Worm (Caenorhabditis elegans): ENCODE data around the gene T28A8.4.

Gene T28A8.4

DNA sequence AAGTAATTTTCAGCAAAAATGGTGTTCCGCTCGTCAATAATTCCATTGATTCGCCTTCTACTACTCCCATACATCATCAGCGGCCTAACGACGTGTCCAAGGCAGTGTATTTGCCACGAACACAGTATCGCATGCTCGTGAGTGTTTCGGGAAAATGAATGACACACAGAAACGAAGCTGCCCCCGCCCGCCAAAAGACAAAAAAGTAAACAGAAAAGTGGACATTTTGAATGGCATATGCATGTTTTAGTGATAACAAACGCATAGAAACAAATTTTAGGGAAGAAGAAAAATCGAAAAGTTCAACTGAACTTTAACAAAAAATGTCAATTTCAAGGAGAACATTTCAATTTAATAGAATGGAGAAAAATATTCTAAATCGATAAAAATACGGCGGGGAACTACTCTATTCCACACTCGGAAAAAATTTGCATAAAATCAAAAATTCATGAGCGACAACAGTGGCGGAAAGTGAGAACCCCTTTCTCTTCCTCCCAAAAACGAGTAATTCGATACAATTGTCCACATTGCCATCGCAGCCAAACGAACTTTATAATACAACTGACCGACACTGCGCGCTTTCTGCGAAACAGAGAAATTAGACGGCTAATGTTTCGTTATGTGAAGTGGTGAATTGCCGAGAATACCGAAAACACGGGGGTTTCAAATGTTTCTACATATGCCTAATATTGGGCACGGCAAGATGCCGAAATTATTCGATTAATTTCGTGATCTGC lies 25.2 kb downstream of the T28A8.4 start (continued):
- TF ChIP-seq nhr-80 (tag; optimal IDR thresholded peaks at IDR 0.05) = peak; percentile 92
- peak; percentile 87 to 94 for TF ChIP-seq let-607 (tag; optimal IDR thresholded peaks at IDR 0.05)
- no peak for TF ChIP-seq repo-1 (tag; optimal IDR thresholded peaks at IDR 0.05)
- no peak for TF ChIP-seq F39B2.1 (GFP tag; IDR thresholded peaks at IDR 0.05)
- TF ChIP-seq snpc-3.4 (tag; optimal IDR thresholded peaks at IDR 0.05) = no peak

DNA sequence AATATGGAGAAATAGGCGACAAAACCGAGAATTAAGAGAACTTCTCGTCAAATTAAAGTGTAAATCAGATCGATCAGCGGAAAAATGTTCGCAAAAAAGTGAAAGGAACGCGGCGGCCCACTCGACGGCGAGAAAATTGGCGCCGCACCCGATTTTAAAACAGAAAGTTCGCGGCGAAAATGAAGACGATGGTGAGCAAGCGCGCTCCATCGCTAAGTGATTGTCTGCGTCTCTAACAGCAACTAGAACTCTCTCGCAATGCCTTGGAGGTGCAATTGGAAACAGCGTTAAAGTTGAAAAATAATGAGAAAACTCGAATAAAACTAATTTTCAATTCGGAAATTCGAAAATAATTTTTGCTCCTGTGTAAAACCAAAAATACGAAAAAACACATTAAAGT lies 26.5 kb downstream of the T28A8.4 start:
- TF ChIP-seq attf-3 (GFP tag; conservative IDR thresholded peaks at IDR 0.05) = no peak
- peak; percentile 6 for TF ChIP-seq F23B12.7 (tag; optimal IDR thresholded peaks at IDR 0.05; ENCODE audit: insufficient read depth)
- TF ChIP-seq ZK185.1 (tag; optimal IDR thresholded peaks at IDR 0.05; ENCODE audit: poor library complexity, severe bottlenecking) = no peak
- no peak for TF ChIP-seq F22D6.2 (tag; optimal IDR thresholded peaks at IDR 0.05)
- TF ChIP-seq tbp1 (GFP tag; optimal IDR thresholded peaks at IDR 0.05) = peak; percentile 45
- TF ChIP-seq aptf-2 (GFP tag; conservative IDR thresholded peaks at IDR 0.05) = no peak
- no peak for TF ChIP-seq F52B5.7 (tag; optimal IDR thresholded peaks at IDR 0.05)
- peak; percentile 20 for TF ChIP-seq F49E8.2 (tag; optimal IDR thresholded peaks at IDR 0.05; ENCODE audit: insufficient read depth)
- peak; percentile 40 for TF ChIP-seq tlf-1 (GFP tag; optimal IDR thresholded peaks at IDR 0.05)
- peak; percentile 71 for TF ChIP-seq nfyb-1 (GFP tag; IDR thresholded peaks at IDR 0.05)
- TF ChIP-seq lsl-1 (GFP tag; optimal IDR thresholded peaks at IDR 0.05) = peak; percentile 52
- no peak for TF ChIP-seq egrh-3 (GFP tag; IDR thresholded peaks at IDR 0.05)
- TF ChIP-seq hmg-20 (GFP tag; IDR thresholded peaks at IDR 0.05) = no peak
- no peak for TF ChIP-seq aptf-3 (GFP tag; IDR thresholded peaks at IDR 0.05)
- no peak for TF ChIP-seq mes-4 (tag; optimal IDR thresholded peaks at IDR 0.05)
- no peak for TF ChIP-seq hrde-1 (tag; optimal IDR thresholded peaks at IDR 0.05; ENCODE audit: borderline replicate concordance)
- 0 out of 2 replicates have a peak, but pooled peaks have one; percentile 25 for TF ChIP-seq madf-3 (GFP tag; IDR thresholded peaks at IDR 0.05)
- peak; percentile 97 for TF ChIP-seq hmg-1.2 (GFP tag; IDR thresholded peaks at IDR 0.05)
- no peak for TF ChIP-seq tbx-9 (tag; optimal IDR thresholded peaks at IDR 0.05; ENCODE audit: borderline replicate concordance)
- no peak for TF ChIP-seq ama-1 (optimal IDR thresholded peaks at IDR 0.05)
- no peak for TF ChIP-seq ama-1 (GFP tag; optimal IDR thresholded peaks at IDR 0.05)
- TF ChIP-seq let-607 (tag; optimal IDR thresholded peaks at IDR 0.05) = no peak
- peak; percentile 95 for TF ChIP-seq mcd-1 (GFP tag; IDR thresholded peaks at IDR 0.05)
- TF ChIP-seq somi-1 (GFP tag; optimal IDR thresholded peaks at IDR 0.05) = no peak
- no peak for TF ChIP-seq chd-7 (tag; optimal IDR thresholded peaks at IDR 0.05)
- TF ChIP-seq Y95B8A.8 (GFP tag; IDR thresholded peaks at IDR 0.05) = 0 out of 2 replicates have a peak, but pooled peaks have one; percentile 69
- peak; percentile 82 for TF ChIP-seq D2030.7 (GFP tag; IDR thresholded peaks at IDR 0.05)
- no peak for TF ChIP-seq dpff-1 (tag; optimal IDR thresholded peaks at IDR 0.05)
- TF ChIP-seq atf-7 (tag; optimal IDR thresholded peaks at IDR 0.05) = no peak
- TF ChIP-seq madf-6 (GFP tag; IDR thresholded peaks at IDR 0.05) = peak; percentile 93
- no peak for TF ChIP-seq cebp-1 (GFP tag; IDR thresholded peaks at IDR 0.05)
- TF ChIP-seq cebp-1 (tag; optimal IDR thresholded peaks at IDR 0.05) = peak; percentile 20
- TF ChIP-seq ceh-27 (GFP tag; optimal IDR thresholded peaks at IDR 0.05) = peak; percentile 40
- TF ChIP-seq B0261.1 (tag; optimal IDR thresholded peaks at IDR 0.05) = no peak
- TF ChIP-seq attf-5 (GFP tag; optimal IDR thresholded peaks at IDR 0.05) = no peak
- TF ChIP-seq repo-1 (tag; optimal IDR thresholded peaks at IDR 0.05) = no peak
- TF ChIP-seq ceh-91 (GFP tag; IDR thresholded peaks at IDR 0.05) = peak; percentile 84
- no peak for TF ChIP-seq snpc-4 (GFP tag; optimal IDR thresholded peaks at IDR 0.05)
- peak in 2 of 4 experiments; percentile 15 to 16 for TF ChIP-seq snpc-4 (tag; optimal IDR thresholded peaks at IDR 0.05)
- no peak for TF ChIP-seq bed-1 (GFP tag; IDR thresholded peaks at IDR 0.05)
- TF ChIP-seq efl-1 (GFP tag; optimal IDR thresholded peaks at IDR 0.05) = peak; percentile 86
- peak; percentile 73; the same call in 1 of the 2 replicates for TF ChIP-seq ekl-4 (GFP tag; IDR thresholded peaks at IDR 0.05)
- TF ChIP-seq C06A6.2 (GFP tag; conservative IDR thresholded peaks at IDR 0.05) = no peak
